Worm (Caenorhabditis elegans) whole organism, dauer: Measurements from ENCODE around the gene rgr-1.

Source experiments
- unc-62 ChIP-seq: sonication (generic microtip); optimal IDR thresholded peaks from 2 replicates; lab custom pipeline; 2017; ENCODE audit warnings: missing biosample characterization, missing genetic modification reagents, missing genetic modification characterization

The rgr-1 gene

ce11 chrIII:9393114-9393780, at the start of gene rgr-1, which contains the start of gene gpr-2:
Gene rgr-1, plus strand, starts transcription at chrIII:9393730.
Gene gpr-2, minus strand, starts transcription at chrIII:9393164.
- TF ChIP-seq unc-62 (GFP tag; lab: Kevin White, UChicago), result no peak

- TF ChIP-seq unc-62 (GFP tag; lab: Kevin White, UChicago), result no peak
These were observed 49.2 kb upstream of the rgr-1 start, which contains the start of gene emb-9 for ce11 chrIII:9344347-9344746. Gene emb-9, minus strand, starts transcription at chrIII:9344447.

- TF ChIP-seq unc-62 (GFP tag; lab: Kevin White, UChicago), result no peak
These were observed 47.4 kb upstream of the rgr-1 start for ce11 chrIII:9346114-9346513.

ce11 chrIII:9346722-9347121, 46.8 kb upstream of the rgr-1 start:
- no peak for TF ChIP-seq unc-62 (GFP tag; lab: Kevin White, UChicago)

ce11 chrIII:9353814-9354213, 39.7 kb upstream of the rgr-1 start:
- no peak for TF ChIP-seq unc-62 (GFP tag; lab: Kevin White, UChicago)

ce11 chrIII:9355412-9355969, 38.0 kb upstream of the rgr-1 start, which contains the start of gene chtb-1:
Gene chtb-1, minus strand, starts transcription at chrIII:9355462.
- TF ChIP-seq unc-62 (GFP tag; lab: Kevin White, UChicago), result no peak

- TF ChIP-seq unc-62 (GFP tag; lab: Kevin White, UChicago), result no peak
These were observed 34.5 kb upstream of the rgr-1 start, which contains the start of gene K04H4.5 for ce11 chrIII:9359060-9359459. Gene K04H4.5, plus strand, starts transcription at chrIII:9359360.

ce11 chrIII:9361228-9361627, 32.3 kb upstream of the rgr-1 start, which contains the start of gene flp-25:
Gene flp-25, plus strand, starts transcription at chrIII:9361528.
- no peak for TF ChIP-seq unc-62 (GFP tag; lab: Kevin White, UChicago)

- TF ChIP-seq unc-62 (GFP tag; lab: Kevin White, UChicago), result no peak
These were observed 27.2 kb upstream of the rgr-1 start for ce11 chrIII:9366376-9366775.

- TF ChIP-seq unc-62 (GFP tag; lab: Kevin White, UChicago), result no peak
These were observed 26.6 kb upstream of the rgr-1 start, which contains the start of gene crn-6 for ce11 chrIII:9366971-9367370. Gene crn-6, plus strand, starts transcription at chrIII:9367271.

ce11 chrIII:9373779-9374178, 19.8 kb upstream of the rgr-1 start:
- TF ChIP-seq unc-62 (GFP tag; lab: Kevin White, UChicago), result no peak

- TF ChIP-seq unc-62 (GFP tag; lab: Kevin White, UChicago), result no peak
These were observed 16.8 kb upstream of the rgr-1 start for ce11 chrIII:9376701-9377100.

ce11 chrIII:9383496-9383895, 10.0 kb upstream of the rgr-1 start, which contains the start of gene tkr-1:
Gene tkr-1, plus strand, starts transcription at chrIII:9383796.
- TF ChIP-seq unc-62 (GFP tag; lab: Kevin White, UChicago), result no peak

- TF ChIP-seq unc-62 (GFP tag; lab: Kevin White, UChicago), result no peak
These were observed 8.0 kb upstream of the rgr-1 start, which contains the start of gene C38C10.3 for ce11 chrIII:9385543-9385942. Gene C38C10.3, minus strand, starts transcription at chrIII:9385643.

- no peak for TF ChIP-seq unc-62 (GFP tag; lab: Kevin White, UChicago)
These were observed 3.5 kb upstream of the rgr-1 start, which contains the start of gene slc-17.2 for ce11 chrIII:9390007-9390406. Gene slc-17.2, minus strand, starts transcription at chrIII:9390107.

ce11 chrIII:9390924-9391323, 2.6 kb upstream of the rgr-1 start:
- TF ChIP-seq unc-62 (GFP tag; lab: Kevin White, UChicago), result no peak
